Fruit fly (Drosophila melanogaster): ENCODE results near the gene Mpp6.
A peak's percentile ranks its signal among the peaks of the same experiment; 100 is the strongest.

Gene Mpp6

dm6 chr2L:21142972-21143385 lies 13.1 kb upstream of the Mpp6 start, which contains the start of gene pths (continued):
- no peak for TF ChIP-seq Mad (GFP tag; optimal IDR thresholded peaks at IDR 0.05)
- no peak for TF ChIP-seq hkb (optimal IDR thresholded peaks at IDR 0.05)
- no peak for TF ChIP-seq hkb (GFP tag; IDR thresholded peaks at IDR 0.05)
- peak; percentile 89 for TF ChIP-seq Bgb (GFP tag; IDR thresholded peaks at IDR 0.05; ENCODE audit: partially characterized antibody)
- TF ChIP-seq Atf3 (GFP tag; optimal IDR thresholded peaks at IDR 0.05) = no peak
- TF ChIP-seq CG31224 (GFP tag; IDR thresholded peaks at IDR 0.05) = no peak
- TF ChIP-seq CG2199 (GFP tag; IDR thresholded peaks at IDR 0.05) = no peak
- peak; percentile 2 for TF ChIP-seq az2 (GFP tag; optimal IDR thresholded peaks at IDR 0.05)
- no peak for TF ChIP-seq jing (GFP tag; optimal IDR thresholded peaks at IDR 0.05)
- TF ChIP-seq Trl (optimal IDR thresholded peaks at IDR 0.05) = no peak
- peak; percentile 40 for TF ChIP-seq Trl (GFP tag; optimal IDR thresholded peaks at IDR 0.05)
- TF ChIP-seq kah (GFP tag; optimal IDR thresholded peaks at IDR 0.05) = no peak
- peak; percentile 85 for TF ChIP-seq Max (GFP tag; optimal IDR thresholded peaks at IDR 0.05)
- no peak for TF ChIP-seq Dip2 (GFP tag; IDR thresholded peaks at IDR 0.05)
- no peak for TF ChIP-seq CG6765 (GFP tag; optimal IDR thresholded peaks at IDR 0.05)
- TF ChIP-seq CG7839 (tag; optimal IDR thresholded peaks at IDR 0.05) = no peak
- TF ChIP-seq CG8290 (GFP tag; optimal IDR thresholded peaks at IDR 0.05) = peak; percentile 45
- TF ChIP-seq CG8290 (tag; optimal IDR thresholded peaks at IDR 0.05) = peak in 1 of 2 experiments; percentile 84
- TF ChIP-seq CG8089 (GFP tag; optimal IDR thresholded peaks at IDR 0.05) = no peak
- no peak for TF ChIP-seq CG17385 (GFP tag; optimal IDR thresholded peaks at IDR 0.05)
- no peak for TF ChIP-seq jigr1 (GFP tag; IDR thresholded peaks at IDR 0.05)
- no peak for TF ChIP-seq CG7745 (tag; optimal IDR thresholded peaks at IDR 0.05)
- no peak for TF ChIP-seq CG7928 (GFP tag; optimal IDR thresholded peaks at IDR 0.05)
- TF ChIP-seq her (GFP tag; optimal IDR thresholded peaks at IDR 0.05) = peak; percentile 23
- TF ChIP-seq D19B (GFP tag; optimal IDR thresholded peaks at IDR 0.05) = no peak
- TF ChIP-seq NC2β (GFP tag; optimal IDR thresholded peaks at IDR 0.05) = peak; percentile 60
- TF ChIP-seq Ravus (GFP tag; IDR thresholded peaks at IDR 0.05) = no peak
- no peak for TF ChIP-seq CG33557 (GFP tag; optimal IDR thresholded peaks at IDR 0.05)
- TF ChIP-seq D (optimal IDR thresholded peaks at IDR 0.05) = no peak
- no peak for TF ChIP-seq D (GFP tag; optimal IDR thresholded peaks at IDR 0.05)
- peak; percentile 83 for TF ChIP-seq Ets97D (GFP tag; optimal IDR thresholded peaks at IDR 0.05)
- no peak for TF ChIP-seq insv (GFP tag; optimal IDR thresholded peaks at IDR 0.05)
- TF ChIP-seq shn (GFP tag; optimal IDR thresholded peaks at IDR 0.05) = no peak
- no peak for TF ChIP-seq wdn (GFP tag; IDR thresholded peaks at IDR 0.05)
- TF ChIP-seq CG10543 (GFP tag; optimal IDR thresholded peaks at IDR 0.05) = no peak
- no peak for TF ChIP-seq dimm (GFP tag; IDR thresholded peaks at IDR 0.05)
- no peak for TF ChIP-seq CG10565 (GFP tag; optimal IDR thresholded peaks at IDR 0.05)
- TF ChIP-seq ase (GFP tag; IDR thresholded peaks at IDR 0.05) = no peak; the same call in 1 of the 3 replicates
- TF ChIP-seq CG33213 (GFP tag; optimal IDR thresholded peaks at IDR 0.05) = peak; percentile 36
- TF ChIP-seq CG8388 (GFP tag; optimal IDR thresholded peaks at IDR 0.05) = no peak
- TF ChIP-seq Dek (tag; optimal IDR thresholded peaks at IDR 0.05) = no peak
- peak; percentile 14; the same call in 1 of the 2 replicates for TF ChIP-seq esg (GFP tag; conservative IDR thresholded peaks at IDR 0.05)
- TF ChIP-seq HHEX (GFP tag; optimal IDR thresholded peaks at IDR 0.05) = no peak
- TF ChIP-seq CG12219 (GFP tag; optimal IDR thresholded peaks at IDR 0.05) = no peak
- peak; percentile 70 for TF ChIP-seq Ptx1 (GFP tag; IDR thresholded peaks at IDR 0.05)
- peak; percentile 23; the same call in 1 of the 3 replicates for TF ChIP-seq Aef1 (GFP tag; IDR thresholded peaks at IDR 0.05)
- peak; percentile 65 for TF ChIP-seq Hmr (GFP tag; optimal IDR thresholded peaks at IDR 0.05)
- TF ChIP-seq lilli (GFP tag; optimal IDR thresholded peaks at IDR 0.05) = peak; percentile 44
- peak in 1 of 2 experiments; percentile 38 for TF ChIP-seq chif (GFP tag; optimal IDR thresholded peaks at IDR 0.05)
- no peak for TF ChIP-seq sima (GFP tag; optimal IDR thresholded peaks at IDR 0.05)
- TF ChIP-seq CG4424 (GFP tag; optimal IDR thresholded peaks at IDR 0.05) = peak; percentile 33
- 0 out of 2 replicates have a peak, but pooled peaks have one; percentile 28 for TF ChIP-seq CG17328 (GFP tag; IDR thresholded peaks at IDR 0.05)
- TF ChIP-seq CG10654 (GFP tag; optimal IDR thresholded peaks at IDR 0.05) = peak; percentile 37
